Fruit fly (Drosophila melanogaster): ENCODE results near the gene gcm2.
A peak's percentile ranks its signal among the peaks of the same experiment; 100 is the strongest.

Gene gcm2

dm6 chr2L:9607997-9608563 is at the start of gene gcm2:
Gene gcm2 (plus strand): TSS chr2L:9608562.
- TF ChIP-seq CG3919 (GFP tag; optimal IDR thresholded peaks at IDR 0.05): no peak
- TF ChIP-seq Eip75B (GFP tag; optimal IDR thresholded peaks at IDR 0.05): no peak
- no peak for TF ChIP-seq Hr4 (GFP tag; optimal IDR thresholded peaks at IDR 0.05)
- TF ChIP-seq Eip78C (GFP tag): no peak
- TF ChIP-seq fd85E (GFP tag; optimal IDR thresholded peaks at IDR 0.05): no peak
- no peak for TF ChIP-seq CG9139 (GFP tag; optimal IDR thresholded peaks at IDR 0.05)
- TF ChIP-seq cyc (GFP tag; optimal IDR thresholded peaks at IDR 0.05): no peak
- TF ChIP-seq eg (GFP tag; IDR thresholded peaks at IDR 0.05): no peak
- no peak for TF ChIP-seq achi (GFP tag; optimal IDR thresholded peaks at IDR 0.05)
- TF ChIP-seq vri (GFP tag; optimal IDR thresholded peaks at IDR 0.05): no peak
- TF ChIP-seq CG1621 (tag; optimal IDR thresholded peaks at IDR 0.05): no peak

dm6 chr2L:9560045-9560587 is 48.2 kb upstream of the gcm2 start:
- TF ChIP-seq Lpt (GFP tag; optimal IDR thresholded peaks at IDR 0.05): no peak
- 0 out of 3 replicates have a peak, but pooled peaks have one; percentile 25 for TF ChIP-seq CG6163 (GFP tag; IDR thresholded peaks at IDR 0.05)
- peak; percentile 27; the same call in 1 of the 3 replicates for TF ChIP-seq eg (GFP tag; IDR thresholded peaks at IDR 0.05)
- no peak for TF ChIP-seq CG34406 (GFP tag; optimal IDR thresholded peaks at IDR 0.05)
- no peak for TF ChIP-seq CG11294 (GFP tag; IDR thresholded peaks at IDR 0.05)

dm6 chr2L:9562713-9563112 is 45.6 kb upstream of the gcm2 start:
- TF ChIP-seq CG16779 (tag; optimal IDR thresholded peaks at IDR 0.05) (no peak), achi (GFP tag; optimal IDR thresholded peaks at IDR 0.05) (peak; percentile 13), Eip78C (GFP tag) (peak; percentile 66), vri (GFP tag; optimal IDR thresholded peaks at IDR 0.05) (no peak), CG8119 (GFP tag; IDR thresholded peaks at IDR 0.05) (0 out of 3 replicates have a peak, but pooled peaks have one; percentile 21)

DNA sequence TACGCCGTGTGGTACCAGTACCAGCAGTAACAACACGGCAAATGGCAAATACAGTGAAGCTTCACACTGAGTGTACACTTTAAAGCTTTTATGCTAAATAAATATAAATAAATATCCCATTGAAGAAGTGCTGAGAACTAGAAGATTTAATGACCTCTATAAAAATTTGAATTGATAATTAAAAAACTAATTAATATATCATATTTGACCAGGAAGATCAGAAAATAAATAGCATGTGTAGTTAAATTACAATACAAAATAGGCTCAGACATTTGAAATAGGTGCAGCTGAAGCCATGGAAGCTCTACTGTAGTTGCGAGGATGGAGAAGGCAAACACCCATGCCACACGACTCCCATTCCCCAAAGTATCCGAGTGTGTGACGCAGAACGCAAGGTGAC is 43.8 kb upstream of the gcm2 start:
- TF ChIP-seq CG11762 (GFP tag; optimal IDR thresholded peaks at IDR 0.05; ENCODE audit: insufficient read depth) (peak; percentile 13), CG11294 (GFP tag; IDR thresholded peaks at IDR 0.05) (peak; percentile 54; the same call in 1 of the 2 replicates), Eip78C (GFP tag) (peak; percentile 61), CG31627 (GFP tag; optimal IDR thresholded peaks at IDR 0.05) (no peak), eg (GFP tag; IDR thresholded peaks at IDR 0.05) (peak; percentile 52; the same call in 2 of the 3 replicates), Eip75B (GFP tag; optimal IDR thresholded peaks at IDR 0.05) (peak; percentile 15), CG6163 (GFP tag; IDR thresholded peaks at IDR 0.05) (peak; percentile 52), CG16779 (tag; optimal IDR thresholded peaks at IDR 0.05) (no peak), Blimp-1 (GFP tag; optimal IDR thresholded peaks at IDR 0.05) (no peak), lz (GFP tag; optimal IDR thresholded peaks at IDR 0.05) (peak; percentile 8), svp (GFP tag) (no peak), Hr39 (GFP tag; optimal IDR thresholded peaks at IDR 0.05) (no peak), Hr38 (GFP tag; optimal IDR thresholded peaks at IDR 0.05) (no peak), CG6792 (GFP tag; optimal IDR thresholded peaks at IDR 0.05) (no peak), spab (GFP tag; optimal IDR thresholded peaks at IDR 0.05) (peak; percentile 1), Lpt (GFP tag; optimal IDR thresholded peaks at IDR 0.05) (peak; percentile 68), ss (GFP tag; optimal IDR thresholded peaks at IDR 0.05) (no peak), CG4318 (GFP tag; optimal IDR thresholded peaks at IDR 0.05) (peak; percentile 64), fd59A (GFP tag; optimal IDR thresholded peaks at IDR 0.05) (no peak), OdsH (GFP tag; optimal IDR thresholded peaks at IDR 0.05) (no peak), CG34406 (GFP tag; optimal IDR thresholded peaks at IDR 0.05) (peak; percentile 13), Sox15 (GFP tag; optimal IDR thresholded peaks at IDR 0.05) (no peak), CG11902 (GFP tag; optimal IDR thresholded peaks at IDR 0.05) (no peak), Smox (GFP tag; optimal IDR thresholded peaks at IDR 0.05) (no peak), CG32006 (GFP tag; optimal IDR thresholded peaks at IDR 0.05) (peak; percentile 80), Eip93F (GFP tag; optimal IDR thresholded peaks at IDR 0.05) (no peak), salr (GFP tag; optimal IDR thresholded peaks at IDR 0.05) (peak in 1 of 2 experiments; percentile 62), CG1621 (tag; optimal IDR thresholded peaks at IDR 0.05) (no peak), Met (GFP tag; optimal IDR thresholded peaks at IDR 0.05) (peak; percentile 24), dac (GFP tag; optimal IDR thresholded peaks at IDR 0.05) (peak; percentile 27), esn (GFP tag; optimal IDR thresholded peaks at IDR 0.05) (peak; percentile 41), fkh (GFP tag; optimal IDR thresholded peaks at IDR 0.05) (no peak), topi (GFP tag; optimal IDR thresholded peaks at IDR 0.05) (peak; percentile 29), cyc (GFP tag; optimal IDR thresholded peaks at IDR 0.05) (peak; percentile 2), CG9139 (GFP tag; optimal IDR thresholded peaks at IDR 0.05) (no peak), pdm3 (GFP tag; optimal IDR thresholded peaks at IDR 0.05) (peak; percentile 44), CG3919 (GFP tag; optimal IDR thresholded peaks at IDR 0.05) (peak; percentile 37), Ets96B (tag; optimal IDR thresholded peaks at IDR 0.05) (peak; percentile 31)

Data from whole organism, prepupa.